Worm (Caenorhabditis elegans): Measurements from ENCODE around the gene mrps-9.

ce11 chrIII:8242809-8243208 lies 23.1 kb upstream of the mrps-9 start, which contains the start of gene C02F5.12:
- TF ChIP-seq nhr-25 (tag; optimal IDR thresholded peaks at IDR 0.05), result no peak
- no peak for TF ChIP-seq nhr-11 (tag; optimal IDR thresholded peaks at IDR 0.05)
- TF ChIP-seq unc-39 (tag; optimal IDR thresholded peaks at IDR 0.05), result no peak
- TF ChIP-seq gmeb-1 (tag; optimal IDR thresholded peaks at IDR 0.05), result no peak
- TF ChIP-seq fos-1 (tag; optimal IDR thresholded peaks at IDR 0.05), result peak; percentile 38
- TF ChIP-seq unc-62 (GFP tag; optimal IDR thresholded peaks at IDR 0.05), result no peak
- no peak for TF ChIP-seq snpc-4 (tag; optimal IDR thresholded peaks at IDR 0.05)
- TF ChIP-seq ceh-16 (tag; optimal IDR thresholded peaks at IDR 0.05), result no peak
- no peak for TF ChIP-seq nhr-77 (tag; optimal IDR thresholded peaks at IDR 0.05)
- peak; percentile 0 for TF ChIP-seq sma-3 (GFP tag; optimal IDR thresholded peaks at IDR 0.05)
- TF ChIP-seq ceh-82 (tag; optimal IDR thresholded peaks at IDR 0.05), result no peak
- TF ChIP-seq lin-11 (tag; optimal IDR thresholded peaks at IDR 0.05), result no peak
